Worm (Caenorhabditis elegans): Measurements from ENCODE around the gene CD4.11.

- TF ChIP-seq unc-130 (GFP tag; optimal IDR thresholded peaks at IDR 0.05) (no peak), aptf-2 (GFP tag; conservative IDR thresholded peaks at IDR 0.05) (no peak), snpc-4 (GFP tag; optimal IDR thresholded peaks at IDR 0.05) (peak; percentile 66), snpc-4 (tag; optimal IDR thresholded peaks at IDR 0.05) (peak; percentile 83 to 92 (median 86)), sdz-38 (tag; optimal IDR thresholded peaks at IDR 0.05) (no peak), ets-4 (GFP tag; optimal IDR thresholded peaks at IDR 0.05) (no peak), rcor-1 (GFP tag; IDR thresholded peaks at IDR 0.05) (peak; percentile 63), cebp-1 (GFP tag; IDR thresholded peaks at IDR 0.05) (no peak), cebp-1 (tag; optimal IDR thresholded peaks at IDR 0.05) (no peak), tbp1 (GFP tag; optimal IDR thresholded peaks at IDR 0.05) (peak; percentile 81), B0035.1 (tag; optimal IDR thresholded peaks at IDR 0.05) (no peak), aptf-3 (GFP tag; IDR thresholded peaks at IDR 0.05) (0 out of 2 replicates have a peak, but pooled peaks have one; percentile 50), K12H6.12 (tag; optimal IDR thresholded peaks at IDR 0.05) (no peak)
Observed at ce11 chrV:5587955-5588354, 3.0 kb downstream of the CD4.11 start.
